Fruit fly (Drosophila melanogaster) whole organism, embryonic: Measurements from ENCODE around the gene Tip60.

Experiments
- CG11504 ChIP-seq: fragments of 200-800 bp; sonication (Bioruptor generic); optimal IDR thresholded peaks from 3 replicates; lab custom pipeline; 2019; ENCODE audit warnings: missing biosample characterization, mild to moderate bottlenecking, missing genetic modification characterization, moderate library complexity
- CG15479 ChIP-seq: fragments of 200-800 bp; sonication (Bioruptor generic); optimal IDR thresholded peaks from 3 replicates; lab custom pipeline; 2019; ENCODE audit warnings: missing biosample characterization, mild to moderate bottlenecking, missing genetic modification characterization, moderate library complexity
- CG17385 ChIP-seq: fragments of 200-800 bp; sonication (Bioruptor generic); optimal IDR thresholded peaks from 3 replicates; lab custom pipeline; 2018; ENCODE audit warnings: missing biosample characterization, mild to moderate bottlenecking, missing genetic modification characterization
- CG18011 ChIP-seq: fragments of 200-800 bp; sonication (Bioruptor generic); optimal IDR thresholded peaks from 2 replicates; lab custom pipeline; 2017; ENCODE audit warnings: missing biosample characterization, missing genetic modification characterization, mild to moderate bottlenecking, moderate library complexity, missing genotype
- CG18764 ChIP-seq: fragments of 200-800 bp; sonication (Bioruptor generic); optimal IDR thresholded peaks from 3 replicates; lab custom pipeline; 2016; ENCODE audit warnings: missing biosample characterization, missing genetic modification characterization
- CG4360 ChIP-seq: fragments of 200-800 bp; sonication (Bioruptor generic); IDR thresholded peaks from 2 replicates; pipeline ENCODE4 v1.3.6; 2022; ENCODE audit warnings: missing biosample characterization, missing genetic modification characterization
- CG43689 ChIP-seq: fragments of 200-800 bp; sonication (Bioruptor generic); IDR thresholded peaks from 2 replicates; pipeline ENCODE4 v1.3.6; 2022; ENCODE audit warnings: missing biosample characterization, missing genetic modification characterization
- CG4854 ChIP-seq: fragments of 200-800 bp; sonication (Bioruptor generic); optimal IDR thresholded peaks from 2 replicates; lab custom pipeline; 2016; ENCODE audit warnings: missing biosample characterization, missing genetic modification characterization, inconsistent platforms
- CG6689 ChIP-seq: fragments of 200-800 bp; sonication (Bioruptor generic); IDR thresholded peaks from 2 replicates; pipeline ENCODE4 v1.3.6; 2022; ENCODE audit warnings: missing biosample characterization, missing genetic modification characterization
- CG9609 ChIP-seq: fragments of 200-800 bp; sonication (Bioruptor generic); optimal IDR thresholded peaks from 3 replicates; lab custom pipeline; 2016; ENCODE audit warnings: missing biosample characterization, missing genetic modification characterization
- CG9727 ChIP-seq: fragments of 200-800 bp; sonication (Bioruptor generic); optimal IDR thresholded peaks from 3 replicates; lab custom pipeline; 2017; ENCODE audit warnings: missing biosample characterization, mild to moderate bottlenecking, missing genetic modification characterization
- CHES-1-like ChIP-seq: fragments of 200-800 bp; sonication (Bioruptor generic); optimal IDR thresholded peaks from 2 replicates; lab custom pipeline; 2016; ENCODE audit warnings: missing biosample characterization, missing genetic modification characterization
- CrebB ChIP-seq: fragments of 200-800 bp; sonication (Bioruptor generic); optimal IDR thresholded peaks from 3 replicates; lab custom pipeline; 2018; ENCODE audit warnings: missing biosample characterization, mild to moderate bottlenecking, missing genetic modification characterization
- Dbx ChIP-seq: fragments of 200-800 bp; sonication (Bioruptor generic); IDR thresholded peaks from 3 replicates; pipeline ENCODE4 v1.3.6; 2022; ENCODE audit warnings: missing biosample characterization, missing genetic modification characterization
- Dip3 ChIP-seq: fragments of 200-800 bp; sonication (Bioruptor generic); optimal IDR thresholded peaks from 3 replicates; lab custom pipeline; 2016; ENCODE audit warnings: missing biosample characterization, missing genetic modification characterization
- E2f1 ChIP-seq: fragments of 200-800 bp; sonication (Bioruptor generic); IDR thresholded peaks from 2 replicates; pipeline ENCODE4 v1.3.6; 2022; ENCODE audit warnings: missing biosample characterization, missing genetic modification characterization
- Hr51 ChIP-seq, 2 experiments: fragments of 200-800 bp; sonication (Bioruptor generic); optimal IDR thresholded peaks; 2 replicates in 1 of 2; 3 replicates in 1 of 2; lab custom pipeline; 2016 to 2018; ENCODE audit warnings: missing biosample characterization in 2 of 2, missing genetic modification characterization in 2 of 2, mild to moderate bottlenecking in 1 of 2, moderate library complexity in 1 of 2
- Jarid2 ChIP-seq: fragments of 200-800 bp; sonication (Bioruptor generic); optimal IDR thresholded peaks from 3 replicates; lab custom pipeline; 2017; ENCODE audit warnings: mild to moderate bottlenecking, missing biosample characterization, missing genetic modification reagents, missing genetic modification characterization
- Lhr ChIP-seq: fragments of 200-800 bp; sonication (Bioruptor generic); optimal IDR thresholded peaks from 3 replicates; lab custom pipeline; 2017; ENCODE audit warnings: mild to moderate bottlenecking, missing biosample characterization, missing genetic modification reagents, missing genetic modification characterization
- Oli ChIP-seq: fragments of 200-800 bp; sonication (Bioruptor generic); optimal IDR thresholded peaks from 2 replicates; lab custom pipeline; 2018; ENCODE audit warnings: missing biosample characterization, mild to moderate bottlenecking, missing genetic modification characterization, moderate library complexity
- Poxn ChIP-seq: fragments of 200-800 bp; sonication (Bioruptor generic); IDR thresholded peaks from 2 replicates; pipeline ENCODE4 v1.3.6; 2022; ENCODE audit warnings: missing biosample characterization, missing genetic modification characterization
- Stat92E ChIP-seq, 3 experiments: fragments of >200 bp in 2 of 3; fragments of 200-800 bp in 1 of 3; sonication (Bioruptor generic) in 1 of 3; optimal IDR thresholded peaks; 2 replicates each; lab custom pipeline; 2017 to 2019; ENCODE audit warnings: missing biosample characterization in 3 of 3, missing genetic modification characterization in 3 of 3, mild to moderate bottlenecking in 1 of 3, moderate library complexity in 1 of 3
- TFAM ChIP-seq: fragments of 200-800 bp; sonication (Bioruptor generic); optimal IDR thresholded peaks from 2 replicates; lab custom pipeline; 2017; ENCODE audit warnings: missing biosample characterization, missing genetic modification characterization, inconsistent platforms
- bcd ChIP-seq: fragments of 200-800 bp; sonication (Bioruptor generic); optimal IDR thresholded peaks from 2 replicates; lab custom pipeline; 2017; ENCODE audit warnings: missing biosample characterization, mild to moderate bottlenecking, missing genetic modification characterization
- cg ChIP-seq: fragments of 200-800 bp; sonication (Bioruptor generic); optimal IDR thresholded peaks from 3 replicates; lab custom pipeline; 2019; ENCODE audit warnings: missing biosample characterization, mild to moderate bottlenecking, missing genetic modification characterization, moderate library complexity
- chinmo ChIP-seq: fragments of 200-800 bp; sonication (Bioruptor generic); IDR thresholded peaks from 4 replicates; pipeline ENCODE4 v1.3.6; 2022; ENCODE audit warnings: missing biosample characterization, missing genetic modification characterization; ENCODE audit not compliant: partially characterized antibody
- chn ChIP-seq: fragments of 200-800 bp; sonication (Bioruptor generic); optimal IDR thresholded peaks from 2 replicates; lab custom pipeline; 2016; ENCODE audit warnings: missing biosample characterization, missing genetic modification characterization
- crol ChIP-seq: fragments of 200-800 bp; sonication (Bioruptor generic); IDR thresholded peaks from 2 replicates; pipeline ENCODE4 v1.3.6; 2022; ENCODE audit warnings: missing biosample characterization, missing genetic modification characterization
- dmrt11E ChIP-seq: fragments of 200-800 bp; sonication (Bioruptor generic); optimal IDR thresholded peaks from 3 replicates; lab custom pipeline; 2018; ENCODE audit warnings: missing biosample characterization, mild to moderate bottlenecking, missing genetic modification characterization, moderate library complexity
- eyg ChIP-seq: fragments of 200-800 bp; sonication (Bioruptor generic); optimal IDR thresholded peaks from 3 replicates; lab custom pipeline; 2016; ENCODE audit warnings: missing biosample characterization, missing genetic modification characterization
- gsb-n ChIP-seq: fragments of 200-800 bp; sonication (Bioruptor generic); optimal IDR thresholded peaks from 3 replicates; lab custom pipeline; 2018; ENCODE audit warnings: missing biosample characterization, mild to moderate bottlenecking, missing genetic modification characterization
- kni ChIP-seq: fragments of 200-800 bp; sonication (Bioruptor generic); optimal IDR thresholded peaks from 3 replicates; lab custom pipeline; 2017; ENCODE audit warnings: mild to moderate bottlenecking, missing biosample characterization, missing genetic modification reagents, missing genetic modification characterization
- lbe ChIP-seq: fragments of 200-800 bp; sonication (Bioruptor generic); optimal IDR thresholded peaks from 2 replicates; lab custom pipeline; 2016; ENCODE audit warnings: missing biosample characterization, mild to moderate bottlenecking, missing genetic modification characterization
- nerfin-1 ChIP-seq: fragments of 200-800 bp; sonication (Bioruptor generic); optimal IDR thresholded peaks from 3 replicates; lab custom pipeline; 2019; ENCODE audit warnings: missing biosample characterization, mild to moderate bottlenecking, missing genetic modification characterization, moderate library complexity
- oc ChIP-seq: fragments of 200-800 bp; sonication (Bioruptor generic); optimal IDR thresholded peaks from 2 replicates; lab custom pipeline; 2018; ENCODE audit warnings: missing biosample characterization, mild to moderate bottlenecking, missing genetic modification characterization, moderate library complexity
- otp ChIP-seq: fragments of 200-800 bp; sonication (Bioruptor generic); IDR thresholded peaks from 3 replicates; pipeline ENCODE4, ENCODE4 v1.3.6; 2022; ENCODE audit warnings: missing biosample characterization, missing genetic modification characterization
- pros ChIP-seq: fragments of 200-800 bp; sonication (Bioruptor generic); optimal IDR thresholded peaks from 3 replicates; lab custom pipeline; 2019; ENCODE audit warnings: missing biosample characterization, mild to moderate bottlenecking, missing genetic modification characterization, moderate library complexity
- psq ChIP-seq: fragments of 200-800 bp; sonication (Bioruptor generic); optimal IDR thresholded peaks from 2 replicates; lab custom pipeline; 2017; ENCODE audit warnings: missing biosample characterization, missing genetic modification characterization
- row ChIP-seq: fragments of 200-800 bp; sonication (Bioruptor generic); IDR thresholded peaks from 3 replicates; pipeline ENCODE4 v1.3.6; 2022; ENCODE audit warnings: missing biosample characterization, missing genetic modification characterization
- schlank ChIP-seq: fragments of 200-800 bp; sonication (Bioruptor generic); optimal IDR thresholded peaks from 2 replicates; lab custom pipeline; 2018; ENCODE audit warnings: missing biosample characterization, mild to moderate bottlenecking, missing genetic modification characterization
- sqz ChIP-seq: fragments of 200-800 bp; sonication (Bioruptor generic); optimal IDR thresholded peaks from 3 replicates; lab custom pipeline; 2018; ENCODE audit warnings: missing biosample characterization, mild to moderate bottlenecking, missing genetic modification characterization
- tgo ChIP-seq: fragments of 200-800 bp; sonication (Bioruptor generic); IDR thresholded peaks from 3 replicates; pipeline ENCODE4 v1.3.6; 2022; ENCODE audit warnings: missing biosample characterization, missing genetic modification characterization
- tin ChIP-seq: fragments of 200-800 bp; sonication (Bioruptor generic); optimal IDR thresholded peaks from 3 replicates; lab custom pipeline; 2016; ENCODE audit warnings: missing biosample characterization, missing genetic modification characterization
- unc-4 ChIP-seq: fragments of 200-800 bp; sonication (Bioruptor generic); IDR thresholded peaks from 2 replicates; pipeline ENCODE4 v1.3.6; 2022; ENCODE audit warnings: missing biosample characterization, missing genetic modification characterization; ENCODE audit not compliant: partially characterized antibody
- unpg ChIP-seq: fragments of 200-800 bp; sonication (Bioruptor generic); optimal IDR thresholded peaks from 3 replicates; lab custom pipeline; 2018; ENCODE audit warnings: missing biosample characterization, mild to moderate bottlenecking, missing genetic modification characterization, moderate library complexity
- zen2 ChIP-seq: fragments of 200-800 bp; sonication (Bioruptor generic); IDR thresholded peaks from 3 replicates; pipeline ENCODE4 v1.3.6; 2022; ENCODE audit warnings: missing biosample characterization, missing genetic modification characterization; ENCODE audit not compliant: partially characterized antibody
- zf30C ChIP-seq: fragments of 200-800 bp; sonication (Bioruptor generic); optimal IDR thresholded peaks from 3 replicates; lab custom pipeline; 2018; ENCODE audit warnings: missing biosample characterization, mild to moderate bottlenecking, missing genetic modification characterization
- zfh1 ChIP-seq: fragments of 200-800 bp; sonication (Bioruptor generic); IDR thresholded peaks from 3 replicates; pipeline ENCODE4 v1.3.6; 2022; ENCODE audit warnings: missing biosample characterization, missing genetic modification characterization

Tip60 gene

DNA sequence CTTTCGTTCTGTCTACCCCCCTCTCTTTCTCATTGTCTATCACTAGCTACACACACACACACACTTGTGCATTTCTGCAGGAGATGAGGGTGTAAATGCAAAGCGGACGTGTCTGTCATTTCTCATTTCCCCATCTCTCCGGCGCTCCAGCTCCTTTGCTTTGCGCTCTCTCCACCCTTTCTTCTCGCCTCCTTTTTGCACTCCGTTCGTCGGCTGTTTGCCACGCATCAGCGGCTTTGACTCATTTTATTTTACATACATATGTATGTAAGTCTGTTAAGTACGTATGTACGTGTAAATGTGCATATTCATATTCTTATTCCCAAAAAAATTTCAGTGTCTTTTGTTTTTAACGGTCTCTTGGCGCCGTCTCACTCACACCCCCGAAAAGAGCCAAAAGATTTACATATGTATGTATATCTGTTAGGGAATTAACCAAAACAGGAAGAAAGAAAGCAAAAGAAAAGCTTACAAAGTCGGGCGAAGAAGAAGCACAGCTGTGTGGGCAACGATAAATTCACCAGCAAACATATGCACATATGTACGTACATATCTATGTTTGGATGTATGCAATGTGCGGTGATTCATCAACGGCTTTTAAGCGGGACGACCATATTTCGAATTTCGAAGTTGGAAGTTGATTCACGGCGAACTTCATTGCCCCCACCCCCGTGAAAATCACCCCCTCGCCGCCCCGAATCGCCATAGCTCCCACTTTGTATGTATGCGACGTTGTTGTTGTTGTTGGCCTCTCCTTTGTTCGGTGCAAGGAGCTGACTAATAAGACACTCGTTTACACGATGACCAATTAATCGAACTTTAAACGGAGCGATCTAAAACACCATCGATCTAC lies 9.8 kb downstream of the Tip60 start:
- TF ChIP-seq zen2 = no peak
- no peak for TF ChIP-seq Poxn (GFP tag; lab: Robert Waterston, UW)
- TF ChIP-seq CG43689 (GFP tag; lab: Robert Waterston, UW) = no peak
- TF ChIP-seq zf30C (GFP tag; lab: Kevin White, UChicago) = no peak
- peak; percentile 21 for TF ChIP-seq cg (GFP tag; lab: Kevin White, UChicago)
- no peak for TF ChIP-seq CG18764 (GFP tag; lab: Kevin White, UChicago)
- TF ChIP-seq CG4360 (GFP tag; lab: Robert Waterston, UW) = peak; percentile 86
- TF ChIP-seq chinmo (GFP tag; lab: Robert Waterston, UW) = 0 out of 4 replicates have a peak, but pooled peaks have one; percentile 22
- TF ChIP-seq nerfin-1 (tag; lab: Kevin White, UChicago) = no peak
- TF ChIP-seq Jarid2 (GFP tag; lab: Kevin White, UChicago) = no peak
- no peak for TF ChIP-seq E2f1 (GFP tag; lab: Robert Waterston, UW)
- no peak for TF ChIP-seq CrebB
- TF ChIP-seq pros = peak; percentile 79
- TF ChIP-seq oc = peak; percentile 1
- no peak for TF ChIP-seq lbe (GFP tag; lab: Kevin White, UChicago)
- TF ChIP-seq crol (GFP tag; lab: Robert Waterston, UW) = peak; percentile 67
- TF ChIP-seq CG17385 = peak; percentile 44
- TF ChIP-seq otp (GFP tag; lab: Robert Waterston, UW) = no peak
- TF ChIP-seq kni (GFP tag; lab: Kevin White, UChicago) = peak; percentile 57
- no peak for TF ChIP-seq row (GFP tag; lab: Robert Waterston, UW)
- peak; percentile 0 for TF ChIP-seq sqz
- TF ChIP-seq CHES-1-like (GFP tag; lab: Kevin White, UChicago) = no peak
- peak; percentile 65 for TF ChIP-seq psq (GFP tag; lab: Kevin White, UChicago)
- no peak for TF ChIP-seq chn (GFP tag; lab: Kevin White, UChicago)
- peak; percentile 67 for TF ChIP-seq CG18011
- TF ChIP-seq CG6689 = no peak

DNA sequence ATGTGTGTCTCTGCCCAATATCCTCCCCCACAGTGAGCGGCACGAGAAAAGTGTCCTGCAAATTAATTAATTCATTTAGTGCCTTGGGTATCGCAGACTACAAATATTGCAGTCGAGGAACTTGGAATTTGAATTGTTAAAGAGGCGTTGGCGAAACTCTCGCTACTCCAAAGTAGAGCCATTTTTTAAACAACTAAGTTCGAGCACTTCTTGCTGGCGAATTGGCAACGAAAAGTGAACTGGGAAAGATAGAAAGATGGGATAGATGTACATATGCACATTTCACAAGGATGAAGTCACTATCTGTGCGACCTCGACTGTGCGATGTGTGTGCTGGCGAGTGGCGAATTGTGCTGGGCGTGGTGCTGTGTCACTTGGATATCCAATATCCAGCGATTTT lies 10.5 kb downstream of the Tip60 start:
- 0 out of 3 replicates have a peak, but pooled peaks have one; percentile 10 for TF ChIP-seq zfh1 (GFP tag; lab: Robert Waterston, UW)
- TF ChIP-seq dmrt11E (tag; lab: Kevin White, UChicago) = peak; percentile 57
- no peak for TF ChIP-seq tin (GFP tag; lab: Kevin White, UChicago)
- no peak for TF ChIP-seq eyg (GFP tag; lab: Kevin White, UChicago)
- TF ChIP-seq TFAM = no peak
- TF ChIP-seq Oli (tag; lab: Kevin White, UChicago) = peak; percentile 37
- no peak for TF ChIP-seq tgo (GFP tag; lab: Robert Waterston, UW)
- peak; percentile 33 for TF ChIP-seq unpg
- TF ChIP-seq Dip3 (GFP tag; lab: Kevin White, UChicago) = no peak
- no peak for TF ChIP-seq Lhr
- TF ChIP-seq Stat92E (GFP tag; optimal IDR thresholded peaks at IDR 0.05; lab: Kevin White, UChicago) = no peak
- TF ChIP-seq sqz = no peak
- peak; percentile 28 for TF ChIP-seq gsb-n
- TF ChIP-seq Dbx (GFP tag; lab: Robert Waterston, UW) = no peak
- no peak for TF ChIP-seq CG4854 (GFP tag; lab: Kevin White, UChicago)
- TF ChIP-seq CG11504 = peak; percentile 51
- peak; percentile 21 for TF ChIP-seq bcd (GFP tag; lab: Kevin White, UChicago)
- TF ChIP-seq unc-4 (GFP tag; lab: Robert Waterston, UW) = no peak
- TF ChIP-seq Hr51 (GFP tag; optimal IDR thresholded peaks at IDR 0.05; lab: Kevin White, UChicago) = peak in 1 of 2 experiments; percentile 19
- TF ChIP-seq CG9609 (GFP tag; lab: Kevin White, UChicago) = peak; percentile 25
- TF ChIP-seq CG9727 (GFP tag; lab: Kevin White, UChicago) = peak; percentile 64
- no peak for TF ChIP-seq schlank
- no peak for TF ChIP-seq CG15479 (GFP tag; lab: Kevin White, UChicago)
